Fruit fly (Drosophila melanogaster): ENCODE data around the gene CG9386.

Gene CG9386

DNA sequence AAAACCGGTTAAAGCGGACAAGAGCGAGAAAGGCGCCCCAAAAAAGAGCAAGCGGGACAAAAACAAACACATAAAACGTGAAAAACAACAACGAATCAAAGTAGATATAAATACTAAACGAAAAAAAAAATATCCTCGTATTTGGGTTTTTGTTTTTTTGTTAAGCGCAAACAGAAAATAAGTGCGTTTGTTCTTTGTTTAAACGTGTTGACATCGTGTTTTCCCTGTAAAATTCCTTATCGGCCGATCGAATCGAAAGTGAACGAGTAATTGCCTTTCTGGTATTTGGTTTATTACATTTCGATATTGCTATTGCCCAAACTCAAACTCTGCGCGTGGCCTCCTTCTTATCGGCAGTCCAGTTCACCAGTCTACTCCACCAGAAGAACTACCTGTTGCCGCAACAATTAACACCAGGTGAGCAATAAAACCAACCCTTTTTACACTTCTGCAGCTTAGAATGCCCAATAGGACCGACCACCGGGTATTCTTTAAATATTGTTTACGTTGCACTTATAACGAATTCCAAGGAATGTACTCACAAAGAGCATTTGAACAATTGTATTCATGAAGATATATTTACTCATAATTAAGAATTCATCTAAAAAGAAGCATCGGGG lies 36.7 kb upstream of the CG9386 start (continued):
- TF ChIP-seq CG6791 (GFP tag; IDR thresholded peaks at IDR 0.05; ENCODE audit: partially characterized antibody) = no peak

DNA sequence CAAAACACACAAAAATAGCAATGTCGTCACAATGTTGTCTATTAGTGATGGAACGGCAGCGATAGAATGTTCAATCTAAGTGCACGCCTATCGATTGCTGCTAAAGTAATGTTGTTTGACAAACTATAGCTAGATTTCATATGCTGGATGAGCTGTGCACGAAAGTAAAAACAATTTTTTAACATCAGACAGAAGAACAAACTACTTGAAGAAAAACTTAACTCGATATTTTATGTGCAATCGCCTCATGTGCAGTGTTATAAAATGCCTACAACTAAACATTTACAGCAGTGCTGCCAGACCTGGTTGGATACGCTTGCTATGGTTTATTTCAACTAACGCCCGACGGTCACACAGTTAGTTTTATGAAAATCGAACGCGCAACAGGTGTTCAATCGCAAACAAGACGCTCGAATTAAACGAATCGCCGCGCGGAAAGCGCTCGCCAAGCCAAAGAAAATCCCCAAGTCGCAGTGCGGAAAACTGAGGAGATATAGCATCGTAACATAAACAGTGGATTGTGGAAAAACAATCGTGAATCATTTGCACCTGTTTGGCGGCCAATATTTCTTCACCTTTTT lies 35.8 kb upstream of the CG9386 start, which contains the start of the genes bocks and CG8312:
Gene bocks, minus strand, starts transcription at position 51 of the 581 bp plus-strand sequence.
Gene CG8312, plus strand, starts transcription at position 358 of the 581 bp plus-strand sequence.
- peak; percentile 41 to 77 for TF ChIP-seq Pdp1 (GFP tag; optimal IDR thresholded peaks at IDR 0.05)
- TF ChIP-seq gcm2 (GFP tag; optimal IDR thresholded peaks at IDR 0.05) = no peak
- TF ChIP-seq CG7372 (GFP tag; IDR thresholded peaks at IDR 0.05) = no peak
- no peak for TF ChIP-seq Aef1 (GFP tag; IDR thresholded peaks at IDR 0.05)
- peak; percentile 84 for TF ChIP-seq CG1603 (tag; optimal IDR thresholded peaks at IDR 0.05)
- TF ChIP-seq CG7786 (GFP tag; optimal IDR thresholded peaks at IDR 0.05) = peak; percentile 48
- no peak for TF ChIP-seq ttk (GFP tag; IDR thresholded peaks at IDR 0.05)
- TF ChIP-seq Fer1 (GFP tag; optimal IDR thresholded peaks at IDR 0.05) = peak; percentile 48
- no peak for TF ChIP-seq CG6765 (GFP tag; optimal IDR thresholded peaks at IDR 0.05)
- no peak for TF ChIP-seq CG12744 (GFP tag; optimal IDR thresholded peaks at IDR 0.05)
- TF ChIP-seq disco-r (GFP tag; optimal IDR thresholded peaks at IDR 0.05) = peak; percentile 15
- TF ChIP-seq kah (GFP tag; optimal IDR thresholded peaks at IDR 0.05) = peak; percentile 100
- no peak for TF ChIP-seq CG18476 (GFP tag; optimal IDR thresholded peaks at IDR 0.05)
- TF ChIP-seq salm (tag; optimal IDR thresholded peaks at IDR 0.05) = no peak
- peak in 1 of 2 experiments; percentile 54 for TF ChIP-seq insv (GFP tag; optimal IDR thresholded peaks at IDR 0.05)
- no peak for TF ChIP-seq dimm (GFP tag; IDR thresholded peaks at IDR 0.05)
- peak; percentile 78 for TF ChIP-seq HmgD (GFP tag; optimal IDR thresholded peaks at IDR 0.05)
- peak; percentile 86 for TF ChIP-seq B-H2 (GFP tag; optimal IDR thresholded peaks at IDR 0.05)
- peak; percentile 56 for TF ChIP-seq Bteb2 (GFP tag; optimal IDR thresholded peaks at IDR 0.05)
- no peak for TF ChIP-seq Doc3 (GFP tag; IDR thresholded peaks at IDR 0.05; ENCODE audit: partially characterized antibody)
- TF ChIP-seq CG4854 (GFP tag; optimal IDR thresholded peaks at IDR 0.05) = peak; percentile 3
- peak; percentile 14 for TF ChIP-seq PHDP (tag; optimal IDR thresholded peaks at IDR 0.05)
- peak; percentile 20 for TF ChIP-seq Side (GFP tag; optimal IDR thresholded peaks at IDR 0.05)
- TF ChIP-seq Stat92E (GFP tag; optimal IDR thresholded peaks at IDR 0.05) = no peak
- no peak for TF ChIP-seq CG6175 (GFP tag; IDR thresholded peaks at IDR 0.05)
- peak; percentile 26 for TF ChIP-seq ind (GFP tag; optimal IDR thresholded peaks at IDR 0.05)
- TF ChIP-seq Dip3 (GFP tag; optimal IDR thresholded peaks at IDR 0.05) = peak; percentile 45
- TF ChIP-seq slou (GFP tag; optimal IDR thresholded peaks at IDR 0.05) = no peak
- TF ChIP-seq Awh (GFP tag; IDR thresholded peaks at IDR 0.05) = no peak
- peak; percentile 94 for TF ChIP-seq Med (GFP tag)
- peak; percentile 67 for TF ChIP-seq Dp (GFP tag; optimal IDR thresholded peaks at IDR 0.05)
- TF ChIP-seq B-H1 (GFP tag; IDR thresholded peaks at IDR 0.05) = no peak
- TF ChIP-seq Ets97D (GFP tag; optimal IDR thresholded peaks at IDR 0.05) = peak; percentile 88
- no peak for TF ChIP-seq danr (GFP tag; IDR thresholded peaks at IDR 0.05)
- peak; percentile 44 for TF ChIP-seq Mad (GFP tag; optimal IDR thresholded peaks at IDR 0.05)
- TF ChIP-seq hkb (optimal IDR thresholded peaks at IDR 0.05) = peak; percentile 53
- TF ChIP-seq hkb (GFP tag; IDR thresholded peaks at IDR 0.05) = no peak
- peak; percentile 24 for TF ChIP-seq CG18599 (GFP tag; optimal IDR thresholded peaks at IDR 0.05)
- TF ChIP-seq HHEX (GFP tag; optimal IDR thresholded peaks at IDR 0.05) = no peak
- peak; percentile 22 for TF ChIP-seq CG2678 (tag; optimal IDR thresholded peaks at IDR 0.05)
- TF ChIP-seq CG18619 (GFP tag; optimal IDR thresholded peaks at IDR 0.05) = peak; percentile 29
- TF ChIP-seq amos (GFP tag; IDR thresholded peaks at IDR 0.05; ENCODE audit: partially characterized antibody) = no peak
- TF ChIP-seq Spps (tag; optimal IDR thresholded peaks at IDR 0.05) = peak; percentile 29
- TF ChIP-seq so (GFP tag; IDR thresholded peaks at IDR 0.05) = no peak
- peak; percentile 94 for TF ChIP-seq scrt (GFP tag; optimal IDR thresholded peaks at IDR 0.05)
- TF ChIP-seq CG12659 (GFP tag; optimal IDR thresholded peaks at IDR 0.05) = peak; percentile 89
- no peak for TF ChIP-seq CG15073 (GFP tag; optimal IDR thresholded peaks at IDR 0.05)

Data from whole organism, embryonic.